Worm (Caenorhabditis elegans) whole organism, L4 larva: ENCODE measurements around the gene F13A2.3.

Experiments used
- T20F7.1 ChIP-seq: fragments of 200-800 bp; sonication (Bioruptor generic); optimal IDR thresholded peaks from 2 replicates; lab custom pipeline; 2018; ENCODE audit warnings: mild to moderate bottlenecking, missing genetic modification characterization, missing compliant biosample characterization
- Y105C5A.15 ChIP-seq: fragments of 200-800 bp; sonication (Bioruptor generic); IDR thresholded peaks from 2 replicates; pipeline ENCODE4 v1.3.6; 2022; ENCODE audit warnings: missing genetic modification characterization, missing compliant biosample characterization
- Y5F2A.4 ChIP-seq: fragments of 200-800 bp; sonication (Bioruptor generic); optimal IDR thresholded peaks from 2 replicates; lab custom pipeline; 2018; ENCODE audit warnings: mild to moderate bottlenecking, missing genetic modification characterization, missing compliant biosample characterization
- ZK337.2 ChIP-seq: fragments of 200-800 bp; sonication (Bioruptor generic); IDR thresholded peaks from 2 replicates; pipeline ENCODE4 v1.3.6; 2022; ENCODE audit warnings: missing genetic modification reagents, missing genetic modification characterization, missing compliant biosample characterization
- ama-1 ChIP-seq: fragments of 150-350 bp; optimal IDR thresholded peaks from 2 replicates; lab custom pipeline; 2014; ENCODE audit warnings: inconsistent platforms, mixed read lengths
- ceh-20 ChIP-seq: fragments of 200-800 bp; sonication (Bioruptor generic); IDR thresholded peaks from 2 replicates; pipeline ENCODE4 v1.3.6; 2022; ENCODE audit warnings: missing genetic modification reagents, missing genetic modification characterization, missing compliant biosample characterization
- ceh-28 ChIP-seq: fragments of 150-350 bp; optimal IDR thresholded peaks from 2 replicates; lab custom pipeline; 2014; ENCODE audit warnings: missing biosample characterization, missing genetic modification reagents, missing genetic modification characterization
- ceh-32 ChIP-seq: sonication (generic microtip); optimal IDR thresholded peaks from 2 replicates; lab custom pipeline; 2016; ENCODE audit warnings: mild to moderate bottlenecking, missing genetic modification characterization, missing compliant biosample characterization; ENCODE audit not compliant: poor library complexity
- ceh-44 ChIP-seq: fragments of 200-800 bp; sonication (Bioruptor generic); IDR thresholded peaks from 2 replicates; pipeline ENCODE4 v1.3.6; 2022; ENCODE audit warnings: missing genetic modification reagents, missing genetic modification characterization, missing compliant biosample characterization
- ceh-62 ChIP-seq: sonication (generic microtip); optimal IDR thresholded peaks from 2 replicates; lab custom pipeline; 2017; ENCODE audit warnings: missing biosample characterization, missing genetic modification characterization
- ctbp-1 ChIP-seq: fragments of 200-800 bp; sonication (Bioruptor generic); IDR thresholded peaks from 2 replicates; pipeline ENCODE4 v1.3.6; 2022; ENCODE audit warnings: missing genetic modification reagents, missing genetic modification characterization, missing compliant biosample characterization
- dmd-6 ChIP-seq: fragments of 200-800 bp; sonication (Bioruptor generic); IDR thresholded peaks from 2 replicates; pipeline ENCODE4 v1.3.6; 2022; ENCODE audit warnings: missing genetic modification reagents, missing genetic modification characterization, missing compliant biosample characterization
- dmd-8 ChIP-seq: fragments of 200-800 bp; sonication (Bioruptor generic); IDR thresholded peaks from 2 replicates; pipeline ENCODE4 v1.3.6; 2022; ENCODE audit warnings: missing genetic modification characterization, missing compliant biosample characterization
- dve-1 ChIP-seq: sonication (generic microtip); optimal IDR thresholded peaks from 2 replicates; lab custom pipeline; 2017; ENCODE audit warnings: antibody characterized with exemption, mild to moderate bottlenecking, missing genetic modification characterization, missing compliant biosample characterization; ENCODE audit not compliant: insufficient read depth
- egl-43 ChIP-seq: fragments of 200-800 bp; sonication (Bioruptor generic); IDR thresholded peaks from 2 replicates; pipeline ENCODE4 v1.3.6; 2022; ENCODE audit warnings: missing genetic modification reagents, missing genetic modification characterization, missing compliant biosample characterization
- fkh-10 ChIP-seq: fragments of 150-350 bp; optimal IDR thresholded peaks from 2 replicates; lab custom pipeline; 2014; ENCODE audit warnings: missing biosample characterization, missing genetic modification reagents, missing genetic modification characterization
- fos-1 ChIP-seq: fragments of 150-350 bp; optimal IDR thresholded peaks from 2 replicates; lab custom pipeline; 2014; ENCODE audit warnings: missing biosample characterization, missing genetic modification characterization
- gei-8 ChIP-seq: fragments of 200-800 bp; sonication (Bioruptor generic); optimal IDR thresholded peaks from 2 replicates; lab custom pipeline; 2018; ENCODE audit warnings: mild to moderate bottlenecking, missing genetic modification characterization, missing compliant biosample characterization
- hlh-11 ChIP-seq: fragments of 200-800 bp; sonication (Bioruptor generic); optimal IDR thresholded peaks from 2 replicates; lab custom pipeline; 2018; ENCODE audit warnings: mild to moderate bottlenecking, missing genetic modification characterization, missing compliant biosample characterization
- hlh-30 ChIP-seq: sonication (generic microtip); optimal IDR thresholded peaks from 2 replicates; lab custom pipeline; 2017; ENCODE audit warnings: antibody characterized with exemption, mild to moderate bottlenecking, missing genetic modification characterization, missing compliant biosample characterization; ENCODE audit not compliant: insufficient read depth
- hmg-1.1 ChIP-seq: fragments of 200-800 bp; sonication (Bioruptor generic); IDR thresholded peaks from 2 replicates; pipeline ENCODE4 v1.3.6; 2022; ENCODE audit warnings: missing genetic modification reagents, missing genetic modification characterization, missing compliant biosample characterization
- lin-15B ChIP-seq: fragments of 150-350 bp; sonication (generic microtip); optimal IDR thresholded peaks from 3 replicates; lab custom pipeline; 2014; ENCODE audit warnings: missing biosample characterization, missing genetic modification characterization
- lin-29 ChIP-seq: fragments of 200-800 bp; sonication (Bioruptor generic); IDR thresholded peaks from 2 replicates; pipeline ENCODE4 v1.3.6; 2022; ENCODE audit warnings: missing genetic modification reagents, missing genetic modification characterization, missing compliant biosample characterization
- lir-3 ChIP-seq: sonication (generic microtip); optimal IDR thresholded peaks from 2 replicates; lab custom pipeline; 2016; ENCODE audit warnings: mild to moderate bottlenecking, missing genetic modification characterization, missing compliant biosample characterization
- lsy-2 ChIP-seq, 2 experiments: fragments of 150-350 bp in 1 of 2; sonication (generic microtip) in 1 of 2; optimal IDR thresholded peaks; 2 replicates each; lab custom pipeline; 2014 to 2017; ENCODE audit warnings: missing biosample characterization in 2 of 2, missing genetic modification characterization in 2 of 2
- madf-5 ChIP-seq, 2 experiments: fragments of 200-800 bp; sonication (Bioruptor generic); IDR thresholded peaks; 2 replicates each; pipeline ENCODE4 v1.3.6; 2022; ENCODE audit warnings: missing compliant biosample characterization in 2 of 2, missing genetic modification characterization in 2 of 2
- mdl-1 ChIP-seq, 2 experiments: fragments of 150-350 bp in 1 of 2; sonication (generic microtip) in 1 of 2; optimal IDR thresholded peaks; 2 replicates each; lab custom pipeline; 2014 to 2017; ENCODE audit warnings: missing biosample characterization in 2 of 2, missing genetic modification characterization in 2 of 2
- mdt-29 ChIP-seq: fragments of 200-800 bp; sonication (Bioruptor generic); IDR thresholded peaks from 2 replicates; pipeline ENCODE4 v1.3.6; 2022; ENCODE audit warnings: missing genetic modification reagents, missing genetic modification characterization, missing compliant biosample characterization
- mxl-3 ChIP-seq: fragments of 200-800 bp; sonication (Bioruptor generic); optimal IDR thresholded peaks from 2 replicates; lab custom pipeline; 2018; ENCODE audit warnings: mild to moderate bottlenecking, missing genetic modification characterization, missing compliant biosample characterization
- nhr-10 ChIP-seq: fragments of 150-350 bp; optimal IDR thresholded peaks from 2 replicates; lab custom pipeline; 2014; ENCODE audit warnings: missing biosample characterization, missing genetic modification characterization
- nhr-237 ChIP-seq: sonication (generic microtip); optimal IDR thresholded peaks from 2 replicates; lab custom pipeline; 2017; ENCODE audit warnings: missing biosample characterization, missing genetic modification characterization
- nhr-28 ChIP-seq: fragments of 150-350 bp; optimal IDR thresholded peaks from 2 replicates; lab custom pipeline; 2014; ENCODE audit warnings: missing biosample characterization, missing genetic modification characterization
- nhr-41 ChIP-seq: fragments of 200-800 bp; sonication (Bioruptor generic); IDR thresholded peaks from 2 replicates; pipeline ENCODE4 v1.3.6; 2022; ENCODE audit warnings: missing genetic modification reagents, missing genetic modification characterization, missing compliant biosample characterization
- nhr-48 ChIP-seq: sonication (generic microtip); optimal IDR thresholded peaks from 2 replicates; lab custom pipeline; 2016; ENCODE audit warnings: mild to moderate bottlenecking, missing genetic modification characterization, missing compliant biosample characterization
- nhr-76 ChIP-seq: fragments of 150-350 bp; optimal IDR thresholded peaks from 2 replicates; lab custom pipeline; 2014; ENCODE audit warnings: missing biosample characterization, missing genetic modification characterization
- nhr-77 ChIP-seq: fragments of 150-350 bp; optimal IDR thresholded peaks from 2 replicates; lab custom pipeline; 2014; ENCODE audit warnings: missing biosample characterization, missing genetic modification characterization
- php-3 ChIP-seq: fragments of 200-800 bp; sonication (Bioruptor generic); IDR thresholded peaks from 2 replicates; pipeline ENCODE4 v1.3.6; 2022; ENCODE audit warnings: missing genetic modification reagents, missing genetic modification characterization, missing compliant biosample characterization
- sdz-12 ChIP-seq: fragments of 200-800 bp; sonication (Bioruptor generic); optimal IDR thresholded peaks from 2 replicates; lab custom pipeline; 2018; ENCODE audit warnings: mild to moderate bottlenecking, missing genetic modification characterization, missing compliant biosample characterization
- set-16 ChIP-seq: fragments of 200-800 bp; sonication (Bioruptor generic); IDR thresholded peaks from 2 replicates; pipeline ENCODE4 v1.3.6; 2022; ENCODE audit warnings: missing genetic modification reagents, missing genetic modification characterization, missing compliant biosample characterization
- skn-1 ChIP-seq: fragments of 150-350 bp; optimal IDR thresholded peaks from 2 replicates; lab custom pipeline; 2014; ENCODE audit warnings: missing biosample characterization, missing genetic modification characterization
- snpc-1.2 ChIP-seq: fragments of 200-800 bp; sonication (Bioruptor generic); IDR thresholded peaks from 2 replicates; pipeline ENCODE4 v1.3.6; 2022; ENCODE audit warnings: missing genetic modification reagents, missing genetic modification characterization, missing compliant biosample characterization
- spr-3 ChIP-seq: fragments of 200-800 bp; sonication (Bioruptor generic); optimal IDR thresholded peaks from 2 replicates; lab custom pipeline; 2018; ENCODE audit warnings: mild to moderate bottlenecking, missing genetic modification characterization, missing compliant biosample characterization
- tag-97 ChIP-seq: fragments of 200-800 bp; sonication (Bioruptor generic); IDR thresholded peaks from 2 replicates; pipeline ENCODE4 v1.3.6; 2022; ENCODE audit warnings: missing genetic modification characterization, missing compliant biosample characterization
- tra-1 ChIP-seq: fragments of 200-800 bp; sonication (Bioruptor generic); IDR thresholded peaks from 2 replicates; pipeline ENCODE4 v1.3.6; 2022; ENCODE audit warnings: missing genetic modification reagents, missing genetic modification characterization, missing compliant biosample characterization
- unc-39 ChIP-seq: sonication (generic microtip); optimal IDR thresholded peaks from 2 replicates; lab custom pipeline; 2017; ENCODE audit warnings: missing biosample characterization, missing genetic modification characterization
- vab-7 ChIP-seq: fragments of 200-800 bp; sonication (Bioruptor generic); IDR thresholded peaks from 2 replicates; pipeline ENCODE4 v1.3.6; 2022; ENCODE audit warnings: missing genetic modification reagents, missing genetic modification characterization, missing compliant biosample characterization
- zag-1 ChIP-seq: fragments of 150-350 bp; optimal IDR thresholded peaks from 2 replicates; lab custom pipeline; 2014; ENCODE audit warnings: missing biosample characterization, missing genetic modification characterization
- zfp-3 ChIP-seq: fragments of 200-800 bp; sonication (Bioruptor generic); conservative IDR thresholded peaks from 2 replicates; pipeline ENCODE4 v1.3.6; 2022; ENCODE audit warnings: missing genetic modification reagents, missing genetic modification characterization, missing compliant biosample characterization
- zip-11 ChIP-seq: fragments of 200-800 bp; sonication (Bioruptor generic); IDR thresholded peaks from 2 replicates; pipeline ENCODE4 v1.3.6; 2022; ENCODE audit warnings: missing genetic modification characterization, missing compliant biosample characterization

F13A2.3 gene

DNA sequence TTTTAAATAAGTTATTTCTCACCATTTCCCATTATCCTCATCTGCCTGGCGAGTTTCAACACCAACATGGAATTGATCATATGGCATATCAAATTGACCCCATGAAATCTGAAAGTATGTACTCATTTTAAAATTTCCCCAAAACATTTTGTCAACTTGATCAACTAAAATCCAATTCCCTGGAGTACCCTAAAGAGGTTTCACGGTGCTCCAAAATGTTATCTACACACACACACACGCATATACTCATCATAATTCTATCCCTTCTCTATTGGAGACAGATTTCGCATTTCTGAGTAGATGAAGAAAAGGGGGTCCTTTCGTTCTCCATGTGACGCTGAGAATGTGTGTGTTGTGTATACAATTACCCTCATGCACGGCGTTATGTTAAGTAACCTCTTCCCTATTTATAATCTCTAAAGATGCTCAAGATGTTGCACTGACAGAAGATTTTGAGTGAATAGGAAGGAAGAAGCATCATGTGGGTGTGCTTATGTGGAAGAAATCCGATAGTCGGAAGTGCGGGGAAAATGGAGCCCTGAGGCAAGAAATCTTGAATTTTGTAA is 40.0 kb downstream of the F13A2.3 start:
- no peak for TF ChIP-seq mxl-3 (GFP tag; lab: Kevin White, UChicago)
- no peak for TF ChIP-seq hmg-1.1
- no peak for TF ChIP-seq nhr-41 (GFP tag; lab: Robert Waterston, UW)
- no peak for TF ChIP-seq sdz-12 (GFP tag; lab: Kevin White, UChicago)
- TF ChIP-seq egl-43 (GFP tag; lab: Robert Waterston, UW): no peak
- TF ChIP-seq gei-8 (GFP tag; lab: Kevin White, UChicago): no peak
- no peak for TF ChIP-seq set-16 (GFP tag; lab: Robert Waterston, UW)
- no peak for TF ChIP-seq unc-39 (tag; lab: Kevin White, UChicago)
- no peak for TF ChIP-seq ceh-62 (tag; lab: Kevin White, UChicago)
- TF ChIP-seq Y5F2A.4 (GFP tag; lab: Kevin White, UChicago): no peak
- no peak for TF ChIP-seq lin-15B (tag; lab: Kevin White, UChicago)
- no peak for TF ChIP-seq hlh-11 (tag; lab: Kevin White, UChicago)
- TF ChIP-seq ctbp-1 (GFP tag; lab: Robert Waterston, UW): no peak
- no peak for TF ChIP-seq php-3
- no peak for TF ChIP-seq dve-1 (tag; lab: Kevin White, UChicago)
- no peak for TF ChIP-seq ama-1 (lab: Kevin White, UChicago)
- no peak for TF ChIP-seq fkh-10 (GFP tag; lab: Kevin White, UChicago)

- TF ChIP-seq skn-1 (tag; lab: Kevin White, UChicago): no peak
- TF ChIP-seq set-16 (GFP tag; lab: Robert Waterston, UW): no peak
- TF ChIP-seq snpc-1.2: no peak
- TF ChIP-seq spr-3 (GFP tag; lab: Kevin White, UChicago): no peak
- TF ChIP-seq lir-3: no peak
- TF ChIP-seq hlh-30 (tag; lab: Kevin White, UChicago): no peak
- no peak for TF ChIP-seq nhr-77
- no peak for TF ChIP-seq T20F7.1 (GFP tag; lab: Kevin White, UChicago)
- no peak for TF ChIP-seq vab-7 (GFP tag; lab: Robert Waterston, UW)
- TF ChIP-seq fos-1 (tag; lab: Kevin White, UChicago): no peak
- TF ChIP-seq ceh-28 (tag; lab: Kevin White, UChicago): no peak
- TF ChIP-seq zfp-3 (GFP tag; lab: Robert Waterston, UW): no peak
- no peak for TF ChIP-seq nhr-237 (tag; lab: Kevin White, UChicago)
- TF ChIP-seq lsy-2 (tag; optimal IDR thresholded peaks at IDR 0.05; lab: Kevin White, UChicago): peak in 1 of 2 experiments; percentile 78
- TF ChIP-seq sdz-12 (GFP tag; lab: Kevin White, UChicago): no peak
- no peak for TF ChIP-seq tag-97 (GFP tag; lab: Robert Waterston, UW)
- no peak for TF ChIP-seq mdl-1 (tag; optimal IDR thresholded peaks at IDR 0.05; lab: Kevin White, UChicago)
- peak; percentile 39; the same call in 1 of the 2 replicates for TF ChIP-seq hmg-1.1
- no peak for TF ChIP-seq zip-11 (GFP tag; lab: Robert Waterston, UW)
- no peak for TF ChIP-seq unc-39 (tag; lab: Kevin White, UChicago)
- no peak for TF ChIP-seq ctbp-1 (GFP tag; lab: Robert Waterston, UW)
- TF ChIP-seq dmd-8 (GFP tag; lab: Robert Waterston, UW): no peak
- TF ChIP-seq mxl-3 (GFP tag; lab: Kevin White, UChicago): no peak
- TF ChIP-seq lin-29: no peak
- no peak for TF ChIP-seq php-3
- TF ChIP-seq ceh-20 (GFP tag; lab: Robert Waterston, UW): no peak
- peak; percentile 25 for TF ChIP-seq dmd-6 (GFP tag; lab: Robert Waterston, UW)
- no peak for TF ChIP-seq nhr-10
- TF ChIP-seq mdt-29 (GFP tag; lab: Robert Waterston, UW): no peak
- no peak for TF ChIP-seq nhr-48
- TF ChIP-seq ZK337.2 (GFP tag; lab: Robert Waterston, UW): no peak
- no peak for TF ChIP-seq tra-1 (GFP tag; lab: Robert Waterston, UW)
- TF ChIP-seq madf-5 (GFP tag; IDR thresholded peaks at IDR 0.05; lab: Robert Waterston, UW): no peak
- no peak for TF ChIP-seq Y5F2A.4 (GFP tag; lab: Kevin White, UChicago)
- TF ChIP-seq zag-1 (tag; lab: Kevin White, UChicago): no peak
- TF ChIP-seq Y105C5A.15: no peak
- TF ChIP-seq nhr-76: no peak
- TF ChIP-seq nhr-28 (tag; lab: Kevin White, UChicago): peak; percentile 23
- no peak for TF ChIP-seq ceh-32 (tag; lab: Kevin White, UChicago)
- no peak for TF ChIP-seq ceh-44
Measured at ce11 chrV:4346799-4347198, 49.4 kb downstream of the F13A2.3 start, which contains the start of gene mcm-7. Gene mcm-7 (plus strand): TSS chrV:4347166.
